Fruit fly (Drosophila melanogaster) whole organism, embryonic: ENCODE results near the gene CG43401.
A peak's percentile ranks its signal among the peaks of the same experiment; 100 is the strongest.

ENCODE experiments used
- Aef1 ChIP-seq: fragments of 200-800 bp; sonication (Bioruptor generic); IDR thresholded peaks from 3 replicates; pipeline ENCODE4 v1.3.6; 2022; ENCODE audit warnings: missing biosample characterization, missing genetic modification characterization
- Atf6 ChIP-seq: fragments of 200-800 bp; sonication (Bioruptor generic); IDR thresholded peaks from 2 replicates; pipeline ENCODE4 v1.3.6; 2022; ENCODE audit warnings: missing biosample characterization, missing genetic modification characterization
- CG10209 ChIP-seq: fragments of 200-800 bp; sonication (Bioruptor generic); optimal IDR thresholded peaks from 3 replicates; lab custom pipeline; 2017; ENCODE audit warnings: missing biosample characterization, mild to moderate bottlenecking, missing genetic modification characterization, missing genetic modification reagents
- CG10979 ChIP-seq: fragments of 200-800 bp; sonication (Bioruptor generic); optimal IDR thresholded peaks from 2 replicates; lab custom pipeline; 2018; ENCODE audit warnings: missing biosample characterization, mild to moderate bottlenecking, missing genetic modification characterization, moderate library complexity
- CG11504 ChIP-seq: fragments of 200-800 bp; sonication (Bioruptor generic); optimal IDR thresholded peaks from 3 replicates; lab custom pipeline; 2019; ENCODE audit warnings: missing biosample characterization, mild to moderate bottlenecking, missing genetic modification characterization, moderate library complexity
- CG12391 ChIP-seq: fragments of 200-800 bp; sonication (Bioruptor generic); optimal IDR thresholded peaks from 3 replicates; lab custom pipeline; 2018; ENCODE audit warnings: missing biosample characterization, mild to moderate bottlenecking, missing genetic modification characterization, moderate library complexity
- CG13775 ChIP-seq: fragments of 200-800 bp; sonication (Bioruptor generic); optimal IDR thresholded peaks from 3 replicates; lab custom pipeline; 2017; ENCODE audit warnings: missing biosample characterization, mild to moderate bottlenecking, missing genetic modification characterization
- CG16779 ChIP-seq: fragments of 200-800 bp; sonication (Bioruptor generic); IDR thresholded peaks from 2 replicates; pipeline ENCODE4 v1.3.6; 2022; ENCODE audit warnings: missing biosample characterization, missing genetic modification characterization
- CG16815 ChIP-seq: fragments of 200-800 bp; sonication (Bioruptor generic); optimal IDR thresholded peaks from 3 replicates; lab custom pipeline; 2017; ENCODE audit warnings: missing biosample characterization, mild to moderate bottlenecking, missing genetic modification characterization
- CG17359 ChIP-seq: fragments of 200-800 bp; sonication (Bioruptor generic); optimal IDR thresholded peaks from 3 replicates; lab custom pipeline; 2018; ENCODE audit warnings: missing biosample characterization, mild to moderate bottlenecking, missing genetic modification characterization, moderate library complexity
- CG17361 ChIP-seq: fragments of 200-800 bp; sonication (Bioruptor generic); IDR thresholded peaks from 3 replicates; pipeline ENCODE4 v1.3.6; 2022; ENCODE audit warnings: missing biosample characterization, missing genetic modification characterization
- CG18262 ChIP-seq: fragments of 200-800 bp; optimal IDR thresholded peaks from 3 replicates; lab custom pipeline; 2019; ENCODE audit warnings: missing biosample characterization, mild to moderate bottlenecking, missing genetic modification characterization, moderate library complexity
- CG18476 ChIP-seq: fragments of 200-800 bp; sonication (Bioruptor generic); optimal IDR thresholded peaks from 2 replicates; lab custom pipeline; 2016; ENCODE audit warnings: missing biosample characterization, mild to moderate bottlenecking, missing genetic modification characterization
- CG18599 ChIP-seq: fragments of 200-800 bp; sonication (Bioruptor generic); optimal IDR thresholded peaks from 3 replicates; lab custom pipeline; 2017; ENCODE audit warnings: missing biosample characterization, missing genetic modification characterization, mild to moderate bottlenecking, moderate library complexity, missing genetic modification reagents
- CG2129 ChIP-seq: fragments of 200-800 bp; sonication (Bioruptor generic); IDR thresholded peaks from 2 replicates; pipeline ENCODE4 v1.3.6; 2022; ENCODE audit warnings: missing biosample characterization, missing genetic modification characterization; ENCODE audit not compliant: partially characterized antibody
- CG31388 ChIP-seq: fragments of 200-800 bp; sonication (Bioruptor generic); optimal IDR thresholded peaks from 2 replicates; lab custom pipeline; 2016; ENCODE audit warnings: missing biosample characterization, missing genetic modification characterization
- CG34224 ChIP-seq: fragments of 200-800 bp; sonication (Bioruptor generic); IDR thresholded peaks from 3 replicates; pipeline ENCODE4 v1.3.6; 2022; ENCODE audit warnings: missing biosample characterization, missing genetic modification characterization; ENCODE audit not compliant: partially characterized antibody
- CG3838 ChIP-seq: fragments of 200-800 bp; sonication (Bioruptor generic); optimal IDR thresholded peaks from 3 replicates; lab custom pipeline; 2016; ENCODE audit warnings: missing biosample characterization, missing genetic modification characterization
- CG4404 ChIP-seq: fragments of 200-800 bp; sonication (Bioruptor generic); IDR thresholded peaks from 2 replicates; pipeline ENCODE4 v1.3.6; 2022; ENCODE audit warnings: missing biosample characterization, missing genetic modification characterization
- CG4707 ChIP-seq: fragments of 200-800 bp; sonication (Bioruptor generic); optimal IDR thresholded peaks from 2 replicates; lab custom pipeline; 2018; ENCODE audit warnings: missing biosample characterization, mild to moderate bottlenecking, missing genetic modification characterization, moderate library complexity
- CG4730 ChIP-seq: fragments of 200-800 bp; sonication (Bioruptor generic); IDR thresholded peaks from 2 replicates; pipeline ENCODE4 v1.3.6; 2022; ENCODE audit warnings: missing biosample characterization, missing genetic modification characterization
- CG6175 ChIP-seq: fragments of 200-800 bp; sonication (Bioruptor generic); IDR thresholded peaks from 3 replicates; pipeline ENCODE4 v1.3.6; 2022; ENCODE audit warnings: missing biosample characterization, missing genetic modification characterization
- CG6765 ChIP-seq: fragments of 200-800 bp; sonication (Bioruptor generic); optimal IDR thresholded peaks from 3 replicates; lab custom pipeline; 2017; ENCODE audit warnings: missing biosample characterization, mild to moderate bottlenecking, missing genetic modification characterization
- CG6813 ChIP-seq: fragments of 200-800 bp; sonication (Bioruptor generic); optimal IDR thresholded peaks from 2 replicates; lab custom pipeline; 2017; ENCODE audit warnings: missing biosample characterization, missing genetic modification characterization, mild to moderate bottlenecking, moderate library complexity, missing genetic modification reagents
- CG7271 ChIP-seq: fragments of 200-800 bp; sonication (Bioruptor generic); optimal IDR thresholded peaks from 2 replicates; lab custom pipeline; 2018; ENCODE audit warnings: missing biosample characterization, mild to moderate bottlenecking, missing genetic modification characterization, moderate library complexity
- CG7786 ChIP-seq: fragments of 200-800 bp; sonication (Bioruptor generic); optimal IDR thresholded peaks from 2 replicates; lab custom pipeline; 2016; ENCODE audit warnings: missing biosample characterization, missing genetic modification characterization
- CG8765 ChIP-seq: fragments of 200-800 bp; sonication (Bioruptor generic); IDR thresholded peaks from 2 replicates; pipeline ENCODE4 v1.3.6; 2022; ENCODE audit warnings: missing biosample characterization, missing genetic modification characterization
- CHES-1-like ChIP-seq: fragments of 200-800 bp; sonication (Bioruptor generic); optimal IDR thresholded peaks from 2 replicates; lab custom pipeline; 2016; ENCODE audit warnings: missing biosample characterization, missing genetic modification characterization
- CoRest ChIP-seq: fragments of 200-800 bp; sonication (Bioruptor generic); optimal IDR thresholded peaks from 3 replicates; lab custom pipeline; 2018; ENCODE audit warnings: missing biosample characterization, mild to moderate bottlenecking, missing genetic modification characterization, moderate library complexity
- Dfd ChIP-seq, 2 experiments: fragments of >200 bp; optimal IDR thresholded peaks; 2 replicates each; lab custom pipeline; 2017; ENCODE audit warnings: missing biosample characterization in 2 of 2, missing genetic modification characterization in 2 of 2
- Drgx ChIP-seq: fragments of 200-800 bp; sonication (Bioruptor generic); IDR thresholded peaks from 2 replicates; pipeline ENCODE4 v1.3.6; 2022; ENCODE audit warnings: missing biosample characterization, missing genetic modification characterization
- Lpt ChIP-seq: fragments of >200 bp; optimal IDR thresholded peaks from 2 replicates; lab custom pipeline; 2018; ENCODE audit warnings: missing biosample characterization, missing genetic modification characterization
- NC2α ChIP-seq: fragments of 200-800 bp; sonication (Bioruptor generic); optimal IDR thresholded peaks from 2 replicates; lab custom pipeline; 2016; ENCODE audit warnings: missing biosample characterization, missing genetic modification characterization
- NK7.1 ChIP-seq: fragments of 200-800 bp; sonication (Bioruptor generic); optimal IDR thresholded peaks from 3 replicates; lab custom pipeline; 2016; ENCODE audit warnings: missing biosample characterization, missing genetic modification characterization
- Neu2 ChIP-seq: fragments of 200-800 bp; sonication (Bioruptor generic); optimal IDR thresholded peaks from 3 replicates; lab custom pipeline; 2016; ENCODE audit warnings: missing biosample characterization, missing genetic modification characterization, borderline replicate concordance
- Opbp ChIP-seq: fragments of 200-800 bp; sonication (Bioruptor generic); IDR thresholded peaks from 3 replicates; pipeline ENCODE4 v1.3.6; 2022; ENCODE audit warnings: missing biosample characterization, missing genetic modification characterization; ENCODE audit not compliant: partially characterized antibody
- PHDP ChIP-seq: fragments of 200-800 bp; sonication (Bioruptor generic); optimal IDR thresholded peaks from 3 replicates; lab custom pipeline; 2018; ENCODE audit warnings: missing biosample characterization, mild to moderate bottlenecking, missing genetic modification characterization, moderate library complexity
- bcd ChIP-seq: fragments of 200-800 bp; sonication (Bioruptor generic); optimal IDR thresholded peaks from 2 replicates; lab custom pipeline; 2017; ENCODE audit warnings: missing biosample characterization, mild to moderate bottlenecking, missing genetic modification characterization
- bsh ChIP-seq, 2 experiments: fragments of 200-800 bp; sonication (Bioruptor generic); optimal IDR thresholded peaks; 2 replicates each; lab custom pipeline; 2017 to 2018; ENCODE audit warnings: mild to moderate bottlenecking in 2 of 2, missing biosample characterization in 2 of 2, missing genetic modification characterization in 2 of 2, moderate library complexity in 1 of 2
- chn ChIP-seq: fragments of 200-800 bp; sonication (Bioruptor generic); optimal IDR thresholded peaks from 2 replicates; lab custom pipeline; 2016; ENCODE audit warnings: missing biosample characterization, missing genetic modification characterization
- fru ChIP-seq: fragments of >200 bp; optimal IDR thresholded peaks from 2 replicates; lab custom pipeline; 2017
- h ChIP-seq: fragments of >200 bp; optimal IDR thresholded peaks from 2 replicates; lab custom pipeline; 2017
- hbn ChIP-seq: fragments of 200-800 bp; sonication (Bioruptor generic); IDR thresholded peaks from 2 replicates; pipeline ENCODE4 v1.3.6; 2022; ENCODE audit warnings: missing biosample characterization, missing genetic modification characterization; ENCODE audit not compliant: partially characterized antibody
- ind ChIP-seq: fragments of 200-800 bp; sonication (Bioruptor generic); optimal IDR thresholded peaks from 3 replicates; lab custom pipeline; 2016; ENCODE audit warnings: missing biosample characterization, missing genetic modification characterization
- kah ChIP-seq: fragments of 200-800 bp; sonication (Bioruptor generic); optimal IDR thresholded peaks from 2 replicates; lab custom pipeline; 2018; ENCODE audit warnings: missing biosample characterization, mild to moderate bottlenecking, missing genetic modification characterization
- kay ChIP-seq: fragments of 200-800 bp; sonication (Bioruptor generic); optimal IDR thresholded peaks from 2 replicates; lab custom pipeline; 2016; ENCODE audit warnings: missing biosample characterization, missing genetic modification characterization
- pros ChIP-seq: fragments of 200-800 bp; sonication (Bioruptor generic); optimal IDR thresholded peaks from 3 replicates; lab custom pipeline; 2019; ENCODE audit warnings: missing biosample characterization, mild to moderate bottlenecking, missing genetic modification characterization, moderate library complexity
- slp2 ChIP-seq: fragments of 200-800 bp; sonication (Bioruptor generic); optimal IDR thresholded peaks from 2 replicates; lab custom pipeline; 2016; ENCODE audit warnings: missing biosample characterization, missing genetic modification characterization
- stwl ChIP-seq: fragments of 200-800 bp; sonication (Bioruptor generic); optimal IDR thresholded peaks from 3 replicates; lab custom pipeline; 2018; ENCODE audit warnings: missing biosample characterization, mild to moderate bottlenecking, missing genetic modification characterization, moderate library complexity
- trem ChIP-seq: fragments of 200-800 bp; optimal IDR thresholded peaks from 3 replicates; lab custom pipeline; 2019; ENCODE audit warnings: missing biosample characterization, mild to moderate bottlenecking, missing genetic modification characterization, moderate library complexity
- unpg ChIP-seq: fragments of 200-800 bp; sonication (Bioruptor generic); optimal IDR thresholded peaks from 3 replicates; lab custom pipeline; 2018; ENCODE audit warnings: missing biosample characterization, mild to moderate bottlenecking, missing genetic modification characterization, moderate library complexity
- zfh2 ChIP-seq: fragments of 200-800 bp; sonication (Bioruptor generic); optimal IDR thresholded peaks from 2 replicates; lab custom pipeline; 2016; ENCODE audit warnings: missing biosample characterization, missing genetic modification characterization

Gene CG43401

dm6 chr2L:1456822-1457221, 28.5 kb downstream of the CG43401 start (continued):
- no peak for TF ChIP-seq CG18476 (GFP tag; lab: Kevin White, UChicago)
- TF ChIP-seq Neu2 (GFP tag; lab: Kevin White, UChicago), result no peak
- TF ChIP-seq CG4404 (GFP tag; lab: Robert Waterston, UW), result peak; percentile 75
- no peak for TF ChIP-seq CG31388 (GFP tag; lab: Kevin White, UChicago)
- TF ChIP-seq h (lab: Kevin White, UChicago), result no peak
- TF ChIP-seq CG10979 (tag; lab: Kevin White, UChicago), result peak; percentile 47
- peak; percentile 24 for TF ChIP-seq CG12391 (tag; lab: Kevin White, UChicago)
- TF ChIP-seq Drgx (GFP tag; lab: Robert Waterston, UW), result peak; percentile 57
- peak; percentile 7 for TF ChIP-seq trem
- TF ChIP-seq CG4730 (GFP tag; lab: Robert Waterston, UW), result no peak
- peak; percentile 21 for TF ChIP-seq unpg (GFP tag; lab: Kevin White, UChicago)
- peak; percentile 18 for TF ChIP-seq CG13775
- TF ChIP-seq Aef1 (GFP tag; lab: Robert Waterston, UW), result no peak
- no peak for TF ChIP-seq CHES-1-like
- TF ChIP-seq PHDP, result no peak
- no peak for TF ChIP-seq stwl (tag; lab: Kevin White, UChicago)
- TF ChIP-seq CoRest (tag; lab: Kevin White, UChicago), result no peak
- peak; percentile 23; the same call in 1 of the 3 replicates for TF ChIP-seq CG17361
- no peak for TF ChIP-seq Lpt (GFP tag; lab: Kevin White, UChicago)
- no peak for TF ChIP-seq CG6175 (GFP tag; lab: Robert Waterston, UW)
- peak; percentile 14 for TF ChIP-seq CG10209 (GFP tag; lab: Kevin White, UChicago)
- no peak for TF ChIP-seq pros (GFP tag; lab: Kevin White, UChicago)
- TF ChIP-seq CG18262, result peak; percentile 11
- TF ChIP-seq CG3838 (GFP tag; lab: Kevin White, UChicago), result no peak
- no peak for TF ChIP-seq CG34224 (GFP tag; lab: Robert Waterston, UW)
- no peak for TF ChIP-seq hbn
- TF ChIP-seq chn (GFP tag; lab: Kevin White, UChicago), result no peak
- TF ChIP-seq CG4707, result no peak
- no peak for TF ChIP-seq Dfd (GFP tag; optimal IDR thresholded peaks at IDR 0.05; lab: Kevin White, UChicago)
- TF ChIP-seq CG16815 (GFP tag; lab: Kevin White, UChicago), result no peak
- TF ChIP-seq CG6813 (GFP tag; lab: Kevin White, UChicago), result no peak
- no peak for TF ChIP-seq Opbp (GFP tag; lab: Robert Waterston, UW)
- no peak for TF ChIP-seq slp2 (GFP tag; lab: Kevin White, UChicago)
- TF ChIP-seq CG2129, result no peak
- TF ChIP-seq CG17359, result no peak
- no peak for TF ChIP-seq CG6765 (GFP tag; lab: Kevin White, UChicago)
- peak; percentile 28 to 33 for TF ChIP-seq bsh (GFP tag; optimal IDR thresholded peaks at IDR 0.05; lab: Kevin White, UChicago)
- no peak for TF ChIP-seq Atf6 (GFP tag; lab: Robert Waterston, UW)
- peak; percentile 52 for TF ChIP-seq CG7271
- TF ChIP-seq fru (lab: Kevin White, UChicago), result no peak
- no peak for TF ChIP-seq zfh2 (GFP tag; lab: Kevin White, UChicago)
- TF ChIP-seq CG8765 (GFP tag; lab: Robert Waterston, UW), result peak; percentile 66; the same call in 1 of the 2 replicates
- no peak for TF ChIP-seq CG18599
- TF ChIP-seq bcd (GFP tag; lab: Kevin White, UChicago), result no peak
- TF ChIP-seq CG16779 (GFP tag; lab: Robert Waterston, UW), result no peak
- no peak for TF ChIP-seq NK7.1 (GFP tag; lab: Kevin White, UChicago)
- no peak for TF ChIP-seq NC2α (GFP tag; lab: Kevin White, UChicago)
- no peak for TF ChIP-seq kay (GFP tag; lab: Kevin White, UChicago)
- TF ChIP-seq CG7786 (GFP tag; lab: Kevin White, UChicago), result no peak
- TF ChIP-seq ind (GFP tag; lab: Kevin White, UChicago), result no peak
- TF ChIP-seq CG11504, result no peak
- no peak for TF ChIP-seq kah (GFP tag; lab: Kevin White, UChicago)
